Worm (Caenorhabditis elegans): ENCODE measurements around the gene idhg-1.

idhg-1 gene

DNA sequence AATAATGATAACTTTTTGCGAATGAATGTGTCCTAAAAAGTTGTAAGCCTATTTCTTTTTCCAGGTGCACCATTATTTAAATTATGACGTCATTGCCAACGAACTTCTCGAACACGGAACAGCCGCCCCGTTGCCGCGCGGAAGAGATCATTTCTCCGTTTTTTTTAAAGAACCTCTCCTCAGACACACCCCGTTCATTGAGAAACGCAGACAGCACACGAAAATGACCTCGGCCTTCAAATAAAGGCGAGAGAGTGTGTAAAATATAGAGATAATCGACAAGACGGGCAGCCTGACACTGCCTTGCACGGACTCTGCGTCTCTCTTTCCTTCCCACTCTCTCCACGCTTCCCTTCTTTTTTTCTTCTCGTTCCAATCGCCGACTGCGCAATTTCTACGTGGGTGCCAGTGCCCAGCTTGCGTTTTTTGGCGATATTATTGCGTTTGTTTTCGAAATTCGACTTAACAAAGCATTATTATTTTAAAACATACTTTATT, 8.2 kb upstream of the idhg-1 start:
- TF ChIP-seq dao-5 (tag; optimal IDR thresholded peaks at IDR 0.05) (no peak), him-1 (tag; optimal IDR thresholded peaks at IDR 0.05) (peak; percentile 7), W03F9.2 (tag; optimal IDR thresholded peaks at IDR 0.05) (peak; percentile 34)

DNA sequence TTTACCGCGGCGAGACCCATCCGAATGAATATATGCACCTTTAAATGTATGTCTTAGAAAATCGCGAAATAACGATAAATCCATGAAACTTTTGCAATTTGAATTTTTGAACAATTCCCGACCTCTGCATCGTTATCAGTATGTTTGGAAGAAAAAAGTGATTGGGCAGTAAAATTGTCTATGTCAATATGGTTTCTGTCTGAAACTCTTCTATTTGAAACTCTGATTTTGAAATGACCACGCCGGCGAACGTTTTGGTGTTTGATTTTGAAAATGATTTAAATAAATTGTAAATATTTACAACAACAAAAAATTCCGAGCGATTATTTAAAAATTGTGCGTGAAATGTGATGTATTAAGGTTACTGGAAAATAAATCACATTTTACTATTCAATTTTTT, 7.3 kb upstream of the idhg-1 start:
- TF ChIP-seq him-1 (tag; optimal IDR thresholded peaks at IDR 0.05) (no peak), W03F9.2 (tag; optimal IDR thresholded peaks at IDR 0.05) (no peak), dao-5 (tag; optimal IDR thresholded peaks at IDR 0.05) (no peak)

DNA sequence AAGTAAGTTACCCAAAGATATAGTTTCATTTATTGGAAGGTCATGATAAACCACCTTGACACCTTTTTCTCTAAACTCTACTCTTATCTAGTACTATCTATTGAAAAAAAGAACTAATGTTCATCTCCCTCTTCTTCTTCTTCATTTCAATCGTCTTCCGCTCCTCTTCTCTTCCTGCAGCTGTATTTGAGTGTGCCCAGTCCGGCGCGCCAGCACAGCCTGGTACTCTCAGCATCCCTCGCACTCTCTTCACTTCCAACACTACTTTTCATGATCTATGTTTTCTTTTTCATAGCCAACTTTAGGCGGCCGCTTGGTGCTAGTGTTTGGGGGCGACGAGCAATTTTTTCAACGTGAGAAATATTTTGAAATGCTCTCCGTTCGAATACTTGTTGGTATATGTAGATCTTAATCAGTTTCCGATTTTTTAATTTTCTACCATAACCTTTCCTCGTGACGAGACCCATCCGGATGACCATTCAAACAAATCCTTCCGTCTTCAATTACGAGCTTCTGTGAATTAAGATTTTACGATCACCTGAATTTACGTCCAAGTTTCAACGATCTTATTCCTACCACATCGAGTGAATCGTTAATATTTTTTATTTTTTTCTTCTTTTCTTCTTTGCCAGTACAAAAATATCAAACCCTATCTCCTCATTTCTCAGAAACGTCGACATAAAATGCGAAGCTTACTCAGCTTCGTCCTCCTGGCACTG, 6.4 kb upstream of the idhg-1 start, which contains the start of gene pan-1:
TSS of gene pan-1 (plus strand) at position 669 of the 719 bp plus-strand sequence.
- no peak for TF ChIP-seq him-1 (tag; optimal IDR thresholded peaks at IDR 0.05)
- peak; percentile 43 for TF ChIP-seq W03F9.2 (tag; optimal IDR thresholded peaks at IDR 0.05)

DNA sequence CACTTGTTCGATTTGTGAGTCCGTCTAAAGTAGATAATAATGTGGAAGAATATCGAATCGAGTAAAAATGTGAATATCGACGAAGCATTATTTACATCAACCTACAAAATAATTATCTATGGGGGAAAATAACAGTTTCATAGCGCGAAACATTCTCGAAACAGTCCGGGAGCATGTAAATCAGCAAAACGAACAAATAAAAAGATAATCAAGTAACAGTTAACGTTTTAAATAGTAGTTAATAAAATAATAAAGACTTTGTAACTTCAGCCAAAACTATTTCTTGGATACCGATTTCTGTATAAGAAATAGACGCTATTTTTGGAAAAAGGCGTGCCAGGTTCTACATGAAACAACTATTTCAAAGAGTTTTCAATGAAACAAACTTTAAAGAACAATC, 567 bp upstream of the idhg-1 start, which contains the start of gene mlcd-1:
TSS of gene mlcd-1 (minus strand) at position 101 of the 400 bp plus-strand sequence.
- TF ChIP-seq W03F9.2 (tag; optimal IDR thresholded peaks at IDR 0.05): no peak
- TF ChIP-seq dao-5 (tag; optimal IDR thresholded peaks at IDR 0.05): no peak
- no peak for TF ChIP-seq him-1 (tag; optimal IDR thresholded peaks at IDR 0.05)

DNA sequence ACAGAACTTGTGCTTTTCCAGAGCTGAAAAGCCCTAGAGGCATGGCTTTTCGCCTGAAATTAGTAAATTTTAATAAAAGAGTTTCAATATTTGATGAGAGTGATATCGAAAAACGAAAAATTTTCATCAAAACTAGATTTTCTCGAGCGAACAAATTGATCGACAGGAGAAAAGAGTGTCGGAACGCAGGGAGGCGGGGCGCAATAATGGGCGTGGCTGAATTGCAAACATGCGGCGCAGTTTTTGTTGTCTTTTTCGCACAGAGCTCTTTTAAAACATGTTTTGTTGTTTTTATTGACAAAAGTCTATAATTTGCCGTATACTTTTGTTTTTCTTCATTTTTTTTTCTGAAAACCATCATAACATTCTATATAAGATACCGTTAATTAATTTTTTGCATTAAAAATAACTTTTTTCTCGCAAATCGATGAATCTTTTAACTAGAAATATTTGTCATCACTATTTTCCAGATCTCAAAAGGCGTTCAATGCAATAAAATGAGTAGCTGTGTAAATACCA, 9.8 kb downstream of the idhg-1 start, which contains the start of the genes sel-5 and wdr-48:
TSS of gene sel-5 (minus strand) at position 53 of the 519 bp plus-strand sequence.
TSS of gene wdr-48 (plus strand) at position 469 of the 519 bp plus-strand sequence.
- TF ChIP-seq dao-5 (tag; optimal IDR thresholded peaks at IDR 0.05) (no peak), W03F9.2 (tag; optimal IDR thresholded peaks at IDR 0.05) (peak; percentile 48), him-1 (tag; optimal IDR thresholded peaks at IDR 0.05) (no peak)

DNA sequence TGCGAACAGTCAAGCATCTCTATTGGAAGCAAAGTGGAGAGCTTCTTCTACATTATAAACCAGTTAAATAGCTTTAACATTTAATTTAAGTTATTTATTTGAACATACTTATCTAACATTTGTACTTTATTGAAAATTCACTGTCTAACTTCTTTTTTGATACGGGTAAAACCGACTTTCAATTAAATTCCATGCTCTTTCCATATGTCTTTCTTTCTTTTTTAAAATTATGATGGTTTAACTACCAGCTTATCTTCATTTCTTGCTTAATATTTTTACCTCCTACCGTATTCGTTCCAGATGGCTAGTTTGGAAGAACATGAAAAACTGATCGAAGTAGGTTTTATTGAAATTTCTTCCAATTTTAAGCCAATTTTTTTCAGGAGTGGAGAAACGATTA, 12.9 kb downstream of the idhg-1 start, which contains the start of gene F35G12.12:
TSS of gene F35G12.12 (plus strand) at position 301 of the 400 bp plus-strand sequence.
- no peak for TF ChIP-seq him-1 (tag; optimal IDR thresholded peaks at IDR 0.05)
- TF ChIP-seq W03F9.2 (tag; optimal IDR thresholded peaks at IDR 0.05): no peak
- TF ChIP-seq dao-5 (tag; optimal IDR thresholded peaks at IDR 0.05): no peak

DNA sequence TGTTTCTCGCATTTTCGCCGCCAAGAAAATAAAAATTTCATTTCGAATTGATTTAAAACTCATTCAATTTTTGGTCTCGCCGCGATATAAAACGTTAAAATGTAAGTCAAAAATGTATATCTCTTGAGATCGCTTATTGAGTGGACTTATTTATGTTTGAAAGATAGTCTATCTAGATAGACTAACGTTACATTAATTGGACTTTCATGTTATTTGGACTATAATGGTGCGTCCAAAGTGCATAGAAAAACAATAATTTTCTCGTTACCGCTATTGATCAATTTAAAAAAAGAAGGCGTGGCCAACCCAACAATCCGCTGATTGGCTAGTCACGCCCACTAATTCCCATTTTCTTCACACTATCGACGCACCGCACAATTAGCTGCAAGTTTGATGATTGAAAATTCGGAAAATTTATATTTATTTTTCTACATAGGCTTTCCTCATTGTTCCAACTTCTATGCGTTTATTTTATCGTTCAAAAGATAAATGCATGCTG, 15.5 kb downstream of the idhg-1 start, which contains the start of gene F35G12.5:
TSS of gene F35G12.5 (plus strand) at position 51 of the 499 bp plus-strand sequence.
- TF ChIP-seq W03F9.2 (tag; optimal IDR thresholded peaks at IDR 0.05): no peak
- TF ChIP-seq him-1 (tag; optimal IDR thresholded peaks at IDR 0.05): no peak
- TF ChIP-seq dao-5 (tag; optimal IDR thresholded peaks at IDR 0.05): no peak

DNA sequence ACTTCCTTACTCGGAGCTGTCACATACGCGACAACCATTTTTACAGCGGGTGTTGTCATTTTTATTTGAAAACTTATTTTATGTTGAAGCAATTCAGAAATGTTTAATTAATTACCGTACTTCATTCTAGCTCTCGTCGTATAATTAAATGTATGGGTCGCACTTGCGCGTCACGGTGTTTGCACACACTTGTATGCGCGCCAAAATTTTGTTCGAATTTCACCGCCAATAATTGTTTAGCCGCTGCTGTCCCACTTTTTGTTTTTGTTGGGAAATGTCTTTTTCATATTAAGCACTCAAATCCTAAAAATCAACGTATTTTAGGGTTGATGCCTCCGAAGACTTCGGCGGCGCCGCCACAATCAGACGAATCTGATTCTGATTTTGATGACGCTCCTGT, 18.6 kb downstream of the idhg-1 start, which contains the start of the genes F35G12.7 and smc-4:
TSS of gene F35G12.7 (minus strand) at position 154 of the 400 bp plus-strand sequence.
TSS of gene smc-4 (plus strand) at position 325 of the 400 bp plus-strand sequence.
- TF ChIP-seq dao-5 (tag; optimal IDR thresholded peaks at IDR 0.05) (no peak), W03F9.2 (tag; optimal IDR thresholded peaks at IDR 0.05) (no peak), him-1 (tag; optimal IDR thresholded peaks at IDR 0.05) (no peak)

DNA sequence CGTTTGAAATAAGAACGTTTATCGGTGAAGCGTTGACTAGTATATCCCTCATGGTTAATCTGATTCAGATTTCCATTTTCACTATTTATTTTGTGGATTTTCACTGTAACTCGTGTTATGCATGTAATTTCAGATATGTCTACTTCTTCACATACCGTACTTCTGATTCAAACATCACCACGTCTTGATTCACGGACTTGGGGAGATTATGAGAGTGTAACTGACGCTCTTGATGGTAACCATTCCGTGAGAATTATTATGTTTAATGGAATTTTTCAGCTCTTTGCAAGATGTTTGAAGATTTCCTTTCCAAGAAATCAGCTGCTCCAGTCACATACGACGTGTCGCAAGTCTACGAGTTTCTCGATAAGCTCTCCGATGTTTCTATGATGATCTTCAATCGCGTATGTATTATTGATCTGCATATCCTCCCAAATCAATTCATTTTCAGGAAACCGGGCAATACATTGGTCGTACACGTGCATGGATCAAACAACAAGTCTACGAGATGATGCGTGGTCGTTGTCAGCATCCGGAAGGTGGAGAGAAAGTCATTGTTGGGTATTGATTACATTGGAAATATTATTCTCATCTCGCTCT, 24.6 kb downstream of the idhg-1 start, which contains the start of gene erh-2:
TSS of gene erh-2 (plus strand) at position 134 of the 600 bp plus-strand sequence.
- TF ChIP-seq dao-5 (tag; optimal IDR thresholded peaks at IDR 0.05) (no peak), him-1 (tag; optimal IDR thresholded peaks at IDR 0.05) (no peak), W03F9.2 (tag; optimal IDR thresholded peaks at IDR 0.05) (no peak)

DNA sequence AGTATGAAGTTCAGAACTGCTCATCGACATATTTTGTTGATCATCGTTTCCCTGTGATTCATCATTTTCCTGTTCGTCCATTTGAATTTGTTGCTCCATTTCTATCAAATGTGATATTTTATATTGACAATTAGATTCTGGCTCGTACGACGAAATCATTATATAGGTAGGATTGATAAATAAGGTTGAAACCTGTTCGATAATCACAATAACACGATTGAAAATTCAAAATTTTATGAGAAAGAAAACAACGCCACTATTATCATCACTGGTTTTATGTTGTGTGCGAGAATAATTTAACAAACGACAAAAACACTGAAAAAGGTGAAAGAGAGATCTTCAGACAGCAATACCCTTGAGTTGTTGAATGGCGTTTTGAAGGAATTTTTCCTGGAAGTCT, 25.7 kb downstream of the idhg-1 start, which contains the start of gene apc-11:
TSS of gene apc-11 (minus strand) at position 101 of the 400 bp plus-strand sequence.
- TF ChIP-seq W03F9.2 (tag; optimal IDR thresholded peaks at IDR 0.05) (no peak), dao-5 (tag; optimal IDR thresholded peaks at IDR 0.05) (no peak), him-1 (tag; optimal IDR thresholded peaks at IDR 0.05) (no peak)

DNA sequence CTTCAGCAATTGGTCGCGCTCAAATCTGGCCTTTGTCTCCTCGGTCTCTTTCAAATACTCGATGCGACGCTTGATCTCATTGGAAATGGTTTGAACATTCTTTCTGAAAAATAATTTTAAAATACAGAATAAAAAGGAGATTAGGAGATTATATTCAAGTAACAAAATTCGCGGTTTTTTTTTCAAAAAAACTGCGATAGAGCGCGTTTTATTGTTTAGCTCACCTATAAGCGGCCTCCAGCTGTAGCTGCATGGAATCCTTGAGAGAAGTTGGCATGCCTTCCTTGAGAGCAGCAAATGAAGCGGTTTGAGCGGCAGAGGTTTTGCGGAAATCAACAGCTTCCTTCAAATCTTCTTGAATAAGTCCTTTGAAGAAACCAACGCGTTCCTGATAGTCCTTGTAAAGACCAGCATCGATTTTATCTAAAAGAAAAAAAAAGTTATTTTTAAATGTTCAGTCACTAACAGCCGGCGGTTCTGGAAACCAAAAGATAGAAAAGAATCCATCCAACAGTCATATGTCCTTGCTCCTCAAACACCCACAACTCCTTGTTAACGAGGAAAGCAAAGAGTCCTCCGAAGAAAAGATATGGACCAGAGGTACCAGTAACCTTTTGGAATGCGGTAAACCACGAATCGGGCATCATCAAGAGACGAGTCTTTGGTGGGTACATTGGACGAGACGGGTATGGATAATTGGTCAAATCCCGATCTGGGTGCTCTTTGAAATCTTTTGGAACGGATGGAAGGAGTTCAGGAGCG, 26.3 kb downstream of the idhg-1 start:
- TF ChIP-seq W03F9.2 (tag; optimal IDR thresholded peaks at IDR 0.05) (no peak), dao-5 (tag; optimal IDR thresholded peaks at IDR 0.05) (no peak), him-1 (tag; optimal IDR thresholded peaks at IDR 0.05) (no peak)

DNA sequence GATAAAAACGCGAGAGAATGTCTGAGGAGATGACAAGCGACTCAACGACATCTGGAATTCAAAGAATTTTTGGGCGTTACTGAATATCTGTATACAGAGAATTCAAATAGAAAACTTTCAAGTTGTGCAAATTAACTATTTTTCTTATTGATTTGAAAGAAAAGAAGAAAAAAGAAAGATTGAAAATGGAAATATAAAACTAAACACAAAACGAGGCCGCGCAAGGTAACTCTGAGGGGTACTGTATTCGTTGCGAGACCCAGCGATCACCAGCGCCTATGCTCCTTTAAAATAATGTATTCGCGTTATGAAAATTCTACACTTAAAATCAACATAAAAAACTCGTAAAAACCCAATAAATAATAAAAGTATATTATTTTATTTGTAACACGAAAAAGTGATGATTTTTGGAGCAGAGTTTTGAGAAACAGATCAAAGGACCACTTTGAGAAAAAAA, 27.2 kb downstream of the idhg-1 start, which contains the start of gene asb-1:
TSS of gene asb-1 (minus strand) at position 51 of the 457 bp plus-strand sequence.
- no peak for TF ChIP-seq W03F9.2 (tag; optimal IDR thresholded peaks at IDR 0.05)
- TF ChIP-seq dao-5 (tag; optimal IDR thresholded peaks at IDR 0.05): no peak
- no peak for TF ChIP-seq him-1 (tag; optimal IDR thresholded peaks at IDR 0.05)
